Worm (Caenorhabditis elegans): Measurements from ENCODE around the gene npr-22.

- TF ChIP-seq mab-5 (tag; optimal IDR thresholded peaks at IDR 0.05) (no peak), ztf-11 (tag; optimal IDR thresholded peaks at IDR 0.05) (no peak), hlh-1 (tag; optimal IDR thresholded peaks at IDR 0.05) (no peak), ham-2 (GFP tag; optimal IDR thresholded peaks at IDR 0.05) (no peak)
Measured at ce11 chrIV:8538659-8539173, 20.5 kb upstream of the npr-22 start, which contains the start of gene hyl-1.
